Fruit fly (Drosophila melanogaster) whole organism, wandering third instar larva: ENCODE data around the gene gl.

Source experiments
- Vsx2 ChIP-seq: fragments of 200-300, 225-300 bp; sonication (Bioruptor generic); optimal IDR thresholded peaks from 2 replicates; lab custom pipeline; 2018; ENCODE audit warnings: missing biosample characterization, missing genetic modification characterization; ENCODE audit not compliant: partially characterized antibody
- pan ChIP-seq: fragments of >200 bp; optimal IDR thresholded peaks from 2 replicates; lab custom pipeline; 2017

DNA sequence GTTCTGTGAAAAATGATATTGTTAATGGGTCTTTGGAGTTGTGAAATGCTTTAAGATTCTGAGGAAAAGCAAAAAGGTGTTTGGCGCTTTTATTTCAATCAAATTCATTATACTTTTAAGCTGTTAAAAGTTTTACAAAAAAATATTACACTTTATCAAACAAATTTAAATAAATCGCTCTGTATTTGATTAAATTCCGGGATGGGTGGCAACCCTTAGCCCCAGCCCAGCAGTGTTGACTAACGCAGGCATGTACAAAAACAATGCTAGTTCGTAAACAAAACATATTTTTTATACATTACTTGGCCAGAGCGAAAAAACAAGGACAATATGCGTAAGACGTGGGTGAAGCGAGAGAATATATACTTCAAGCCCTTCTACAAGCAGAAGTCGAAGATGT is 32.2 kb upstream of the gl start, which contains the start of gene CG7685:
- TF ChIP-seq Vsx2 (GFP tag; lab: Kevin White, UChicago) (no peak), pan (no peak)
